Worm (Caenorhabditis elegans): Measurements from ENCODE around the gene ech-1.1.

ce11 chrV:15315827-15316527, 45.3 kb downstream of the ech-1.1 start, which contains the start of the genes srt-22 and nhr-246:
- TF ChIP-seq ceh-79 (tag; optimal IDR thresholded peaks at IDR 0.05) (no peak), Y56A3A.18 (GFP tag; IDR thresholded peaks at IDR 0.05) (no peak), zfh-2 (GFP tag; conservative IDR thresholded peaks at IDR 0.05) (no peak), lir-1 (GFP tag; conservative IDR thresholded peaks at IDR 0.05) (no peak), Y53G8AR.9 (GFP tag; conservative IDR thresholded peaks at IDR 0.05) (no peak), C17E4.6 (GFP tag; IDR thresholded peaks at IDR 0.05) (no peak)
